Worm (Caenorhabditis elegans): ENCODE measurements around the gene sulp-3.

DNA sequence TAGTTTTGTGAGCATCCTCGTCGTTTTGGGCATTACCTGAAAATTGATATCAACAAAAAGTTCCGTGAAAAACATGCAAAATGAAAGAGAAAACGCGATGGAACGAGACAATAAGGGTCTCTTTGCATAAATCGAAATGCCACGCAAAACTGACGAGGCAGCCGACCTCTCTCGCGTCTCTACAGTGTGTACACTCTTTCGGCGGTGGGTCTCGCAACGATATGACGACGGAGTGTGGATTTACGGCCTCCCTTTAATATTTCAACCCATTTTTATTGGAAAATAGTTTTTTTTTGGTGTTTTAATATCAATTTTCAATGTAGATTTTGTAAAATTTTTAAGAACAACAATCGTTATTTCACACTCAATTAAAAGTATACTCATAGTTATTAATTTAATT lies 13.9 kb upstream of the sulp-3 start, which contains the start of gene tag-123:
- TF ChIP-seq ama-1 (optimal IDR thresholded peaks at IDR 0.05): no peak
- TF ChIP-seq hlh-11 (tag; optimal IDR thresholded peaks at IDR 0.05): peak; percentile 32
- TF ChIP-seq lin-15B (tag; optimal IDR thresholded peaks at IDR 0.05): no peak
- no peak for TF ChIP-seq ZK337.2 (GFP tag; IDR thresholded peaks at IDR 0.05)
- no peak for TF ChIP-seq zfp-2 (tag; optimal IDR thresholded peaks at IDR 0.05)
- no peak for TF ChIP-seq Y75B8A.6 (GFP tag; IDR thresholded peaks at IDR 0.05)
- no peak for TF ChIP-seq ztf-11 (tag; optimal IDR thresholded peaks at IDR 0.05)
